Fruit fly (Drosophila melanogaster) whole organism, prepupa: ENCODE measurements around the gene CG5382.

Experiments used
- CG11762 ChIP-seq: fragments of 200-800 bp; sonication (Bioruptor generic); optimal IDR thresholded peaks from 3 replicates; lab custom pipeline; 2016; ENCODE audit warnings: missing biosample characterization, missing genetic modification characterization; ENCODE audit not compliant: insufficient read depth
- Gug ChIP-seq: fragments of 200-800 bp; sonication (Bioruptor generic); IDR thresholded peaks from 2 replicates; pipeline ENCODE4 v1.3.6; 2022; ENCODE audit warnings: missing biosample characterization, missing genetic modification characterization
- Sox102F ChIP-seq: fragments of 200-800 bp; sonication (Bioruptor generic); optimal IDR thresholded peaks from 2 replicates; lab custom pipeline; 2016; ENCODE audit warnings: missing biosample characterization, mild to moderate bottlenecking, missing genetic modification characterization
- salr ChIP-seq, 2 experiments: fragments of 200-800 bp; sonication (Bioruptor generic); optimal IDR thresholded peaks; 3 replicates each; lab custom pipeline; 2016 to 2018; ENCODE audit warnings: missing biosample characterization in 2 of 2, missing genetic modification characterization in 2 of 2, mild to moderate bottlenecking in 1 of 2
- svp ChIP-seq: fragments of 200-800 bp; sonication (Bioruptor generic); peaks from one replicate; lab custom pipeline; 2016; ENCODE audit warnings: missing biosample characterization, missing genetic modification characterization

DNA sequence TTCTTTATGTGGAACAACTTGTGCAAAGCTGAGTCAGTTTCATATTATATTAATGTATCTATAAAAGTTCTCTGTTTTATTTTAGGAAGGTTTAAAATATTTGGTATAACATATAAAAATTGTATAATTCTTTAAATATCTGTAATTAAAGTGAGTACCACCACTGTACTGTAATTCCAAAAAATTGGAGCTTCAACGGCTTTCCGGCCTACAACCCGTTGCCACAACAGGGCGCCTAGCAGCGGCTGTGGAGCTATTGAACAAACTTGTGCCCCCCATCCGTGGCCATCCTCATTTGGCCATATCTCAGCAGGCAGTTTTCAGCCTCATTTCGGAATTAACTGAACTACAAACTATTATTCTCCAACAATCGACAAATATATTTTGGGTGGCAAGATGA, 39.9 kb upstream of the CG5382 start, which contains the start of gene CG13855:
- TF ChIP-seq salr (GFP tag; optimal IDR thresholded peaks at IDR 0.05; lab: Kevin White, UChicago) (no peak), Sox102F (GFP tag; lab: Kevin White, UChicago) (no peak), svp (GFP tag; lab: Kevin White, UChicago) (no peak), CG11762 (GFP tag; lab: Kevin White, UChicago) (no peak), Gug (GFP tag; lab: Robert Waterston, UW) (no peak)
